Worm (Caenorhabditis elegans) whole organism, early embryonic: ENCODE measurements around the gene efl-3.

Experiments
- aly-1 ChIP-seq: sonication (generic microtip); optimal IDR thresholded peaks from 2 replicates; lab custom pipeline; 2016; ENCODE audit warnings: missing genetic modification characterization, missing compliant biosample characterization
- ama-1 ChIP-seq: fragments of 150-350 bp; optimal IDR thresholded peaks from 2 replicates; lab custom pipeline; 2014
- ceh-36 ChIP-seq: sonication (generic microtip); optimal IDR thresholded peaks from 2 replicates; lab custom pipeline; 2016; ENCODE audit warnings: missing genetic modification characterization, inconsistent platforms, missing compliant biosample characterization
- ets-7 ChIP-seq: sonication (generic microtip); optimal IDR thresholded peaks from 2 replicates; lab custom pipeline; 2016; ENCODE audit warnings: missing genotype, missing genetic modification characterization, missing compliant biosample characterization
- flt-1 ChIP-seq: fragments of 200-800 bp; sonication (Bioruptor generic); IDR thresholded peaks from 2 replicates; pipeline ENCODE4 v1.3.6; 2022; ENCODE audit warnings: missing genetic modification characterization, missing compliant biosample characterization
- sea-1 ChIP-seq: fragments of 200-800 bp; sonication (Bioruptor generic); conservative IDR thresholded peaks from 2 replicates; pipeline ENCODE4 v1.3.6; 2022; ENCODE audit warnings: missing genetic modification characterization, missing compliant biosample characterization
- tbx-11 ChIP-seq: fragments of 200-800 bp; sonication (Bioruptor generic); IDR thresholded peaks from 2 replicates; pipeline ENCODE4 v1.3.6; 2022; ENCODE audit warnings: missing genetic modification characterization, missing compliant biosample characterization
- tbx-37 ChIP-seq: fragments of 200-800 bp; sonication (Bioruptor generic); conservative IDR thresholded peaks from 2 replicates; pipeline ENCODE4 v1.3.6; 2022; ENCODE audit warnings: missing genetic modification reagents, missing genetic modification characterization, missing compliant biosample characterization

DNA sequence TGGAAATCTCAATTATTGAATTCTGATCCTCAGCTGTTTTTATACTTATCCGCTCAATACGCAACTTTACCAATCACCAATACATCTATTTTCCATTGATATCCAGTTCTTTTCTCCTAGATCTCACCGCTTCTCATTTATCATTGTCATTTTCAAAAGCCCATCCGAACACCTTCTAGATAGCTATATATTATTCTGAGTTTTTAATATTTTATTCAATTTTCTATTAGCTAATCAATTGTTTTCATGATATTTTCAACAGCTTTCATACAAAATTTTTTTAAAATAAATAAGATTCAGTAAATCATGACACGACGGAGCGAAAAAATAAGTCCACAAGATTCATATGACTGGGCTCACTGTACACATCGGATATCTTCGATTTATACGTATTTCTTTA is 31.3 kb upstream of the efl-3 start, which contains the start of gene F49E12.12:
- TF ChIP-seq ceh-36 (tag; lab: Kevin White, UChicago) = no peak
- no peak for TF ChIP-seq ama-1 (lab: Kevin White, UChicago)
- TF ChIP-seq tbx-37 = no peak
- TF ChIP-seq aly-1 (tag; lab: Kevin White, UChicago) = no peak
- no peak for TF ChIP-seq sea-1 (GFP tag; lab: Robert Waterston, UW)
- TF ChIP-seq flt-1 = no peak
- TF ChIP-seq ets-7 (tag; lab: Kevin White, UChicago) = no peak
- no peak for TF ChIP-seq tbx-11
